Worm (Caenorhabditis elegans): ENCODE measurements around the gene F29A7.3.
A peak's percentile ranks its signal among the peaks of the same experiment; 100 is the strongest.

F29A7.3 gene

ce11 chrII:2735644-2736043 is 17.5 kb upstream of the F29A7.3 start (continued):
- TF ChIP-seq nhr-41 (GFP tag; IDR thresholded peaks at IDR 0.05) (0 out of 2 replicates have a peak, but pooled peaks have one; percentile 31), F44E2.7 (GFP tag; IDR thresholded peaks at IDR 0.05) (0 out of 2 replicates have a peak, but pooled peaks have one; percentile 71), dmd-8 (GFP tag; IDR thresholded peaks at IDR 0.05) (0 out of 2 replicates have a peak, but pooled peaks have one; percentile 42), spr-1 (tag; optimal IDR thresholded peaks at IDR 0.05) (peak; percentile 6), D1046.2 (GFP tag; IDR thresholded peaks at IDR 0.05) (0 out of 2 replicates have a peak, but pooled peaks have one; percentile 19), mes-2 (tag; optimal IDR thresholded peaks at IDR 0.05; ENCODE audit: poor library complexity, severe bottlenecking) (peak; percentile 43), unc-39 (tag; optimal IDR thresholded peaks at IDR 0.05) (no peak), mdt-29 (GFP tag; IDR thresholded peaks at IDR 0.05) (peak; percentile 52; the same call in 1 of the 2 replicates), vab-7 (GFP tag; IDR thresholded peaks at IDR 0.05) (peak; percentile 45; the same call in 1 of the 2 replicates), egl-43 (GFP tag; IDR thresholded peaks at IDR 0.05) (peak; percentile 82), daf-16 (GFP tag; optimal IDR thresholded peaks at IDR 0.05) (no peak), daf-16 (tag; optimal IDR thresholded peaks at IDR 0.05) (peak; percentile 13), set-16 (GFP tag; IDR thresholded peaks at IDR 0.05) (peak; percentile 79), rbr-2 (tag; optimal IDR thresholded peaks at IDR 0.05) (no peak), skn-1 (tag; optimal IDR thresholded peaks at IDR 0.05) (no peak), arid-1 (GFP tag; conservative IDR thresholded peaks at IDR 0.05) (no peak), F26F4.8 (GFP tag; conservative IDR thresholded peaks at IDR 0.05) (peak; percentile 64; the same call in 1 of the 2 replicates)

ce11 chrII:2736156-2736728 is 16.9 kb upstream of the F29A7.3 start, which contains the start of gene T05A8.8:
Gene T05A8.8 (plus strand): TSS chrII:2736678.
- TF ChIP-seq nhr-6 (tag; optimal IDR thresholded peaks at IDR 0.05): no peak
- TF ChIP-seq egl-43 (GFP tag; IDR thresholded peaks at IDR 0.05): peak; percentile 67
- TF ChIP-seq unc-62 (GFP tag; optimal IDR thresholded peaks at IDR 0.05 in 1 of 2): peak in 1 of 2 experiments; percentile 51
- TF ChIP-seq unc-62 (tag; optimal IDR thresholded peaks at IDR 0.05): no peak
- no peak for TF ChIP-seq lsy-2 (tag; optimal IDR thresholded peaks at IDR 0.05)
- no peak for TF ChIP-seq dve-1 (tag; optimal IDR thresholded peaks at IDR 0.05; ENCODE audit: insufficient read depth)
- no peak for TF ChIP-seq snpc-1.2 (GFP tag; IDR thresholded peaks at IDR 0.05)
- no peak for TF ChIP-seq R02D3.7 (tag; optimal IDR thresholded peaks at IDR 0.05)
- no peak for TF ChIP-seq F49E8.2 (tag; optimal IDR thresholded peaks at IDR 0.05; ENCODE audit: borderline replicate concordance)
- TF ChIP-seq rbr-2 (tag; optimal IDR thresholded peaks at IDR 0.05): no peak
- no peak for TF ChIP-seq attf-4 (tag; optimal IDR thresholded peaks at IDR 0.05)
- TF ChIP-seq saeg-2 (GFP tag; IDR thresholded peaks at IDR 0.05): no peak
- no peak for TF ChIP-seq ZK546.5 (tag; optimal IDR thresholded peaks at IDR 0.05)
- TF ChIP-seq ZK337.2 (GFP tag; IDR thresholded peaks at IDR 0.05): no peak
- no peak for TF ChIP-seq fkh-10 (GFP tag; optimal IDR thresholded peaks at IDR 0.05)
- no peak for TF ChIP-seq aly-2 (tag; optimal IDR thresholded peaks at IDR 0.05)
- TF ChIP-seq nhr-28 (tag; optimal IDR thresholded peaks at IDR 0.05): no peak
- 0 out of 2 replicates have a peak, but pooled peaks have one; percentile 15 for TF ChIP-seq madf-9 (GFP tag; conservative IDR thresholded peaks at IDR 0.05)
- no peak for TF ChIP-seq daf-12 (tag; optimal IDR thresholded peaks at IDR 0.05)
- no peak for TF ChIP-seq cey-2 (tag; optimal IDR thresholded peaks at IDR 0.05; ENCODE audit: borderline replicate concordance, insufficient read depth)
- TF ChIP-seq D1046.2 (GFP tag; IDR thresholded peaks at IDR 0.05): 0 out of 2 replicates have a peak, but pooled peaks have one; percentile 36
- no peak for TF ChIP-seq nhr-102 (tag; optimal IDR thresholded peaks at IDR 0.05)
- no peak for TF ChIP-seq ceh-62 (tag; optimal IDR thresholded peaks at IDR 0.05)
- no peak for TF ChIP-seq pha-4 (GFP tag; IDR thresholded peaks at IDR 0.05)
- TF ChIP-seq pha-4 (tag; optimal IDR thresholded peaks at IDR 0.05): no peak
- TF ChIP-seq zip-2 (tag; optimal IDR thresholded peaks at IDR 0.05): no peak
- TF ChIP-seq zag-1 (tag; optimal IDR thresholded peaks at IDR 0.05): no peak
- TF ChIP-seq ctbp-1 (GFP tag; IDR thresholded peaks at IDR 0.05): no peak
- TF ChIP-seq jun-1 (tag; optimal IDR thresholded peaks at IDR 0.05): no peak
- TF ChIP-seq F37D6.2 (tag; optimal IDR thresholded peaks at IDR 0.05): no peak
- TF ChIP-seq zfp-3 (GFP tag; conservative IDR thresholded peaks at IDR 0.05): no peak
- TF ChIP-seq ceh-20 (GFP tag; IDR thresholded peaks at IDR 0.05): no peak
- TF ChIP-seq mxl-2 (GFP tag; conservative IDR thresholded peaks at IDR 0.05): no peak
- no peak for TF ChIP-seq mdt-29 (GFP tag; IDR thresholded peaks at IDR 0.05)
- no peak for TF ChIP-seq Y5F2A.4 (GFP tag; optimal IDR thresholded peaks at IDR 0.05)
- TF ChIP-seq nhr-237 (tag; optimal IDR thresholded peaks at IDR 0.05): no peak
- no peak for TF ChIP-seq spr-3 (GFP tag; optimal IDR thresholded peaks at IDR 0.05)

Measured in whole organism, L4 larva.